Worm (Caenorhabditis elegans) whole organism, young adult: ENCODE data around the gene F37A8.1.

Source experiments
- C06A6.2 ChIP-seq: fragments of 200-800 bp; sonication (Bioruptor generic); conservative IDR thresholded peaks from 2 replicates; pipeline ENCODE4 v1.3.6; 2022; ENCODE audit warnings: missing genetic modification characterization, missing compliant biosample characterization
- F10E7.11 ChIP-seq: sonication (generic microtip); optimal IDR thresholded peaks from 2 replicates; lab custom pipeline; 2017; ENCODE audit warnings: mild to moderate bottlenecking, missing genetic modification characterization, moderate library complexity, missing compliant biosample characterization
- F23B12.7 ChIP-seq: sonication (generic microtip); optimal IDR thresholded peaks from 2 replicates; lab custom pipeline; 2017; ENCODE audit warnings: missing genetic modification characterization, mild to moderate bottlenecking, missing compliant biosample characterization, antibody characterized with exemption, moderate library complexity; ENCODE audit not compliant: insufficient read depth
- K11D2.4 ChIP-seq: fragments of 200-800 bp; sonication (Bioruptor generic); IDR thresholded peaks from 2 replicates; pipeline ENCODE4 v1.3.6; 2022; ENCODE audit warnings: missing genetic modification reagents, missing genetic modification characterization, missing compliant biosample characterization
- Y95B8A.8 ChIP-seq: fragments of 200-800 bp; sonication (Bioruptor generic); IDR thresholded peaks from 2 replicates; pipeline ENCODE4 v1.3.6; 2022; ENCODE audit warnings: missing genetic modification reagents, missing genetic modification characterization, missing compliant biosample characterization
- ama-1 ChIP-seq, 3 experiments: fragments of 150-350 bp in 1 of 3; sonication (generic microtip) in 2 of 3; optimal IDR thresholded peaks; 2 replicates each; lab custom pipeline; 2014 to 2018; ENCODE audit warnings: missing biosample characterization in 2 of 3, missing genetic modification characterization in 2 of 3, missing genetic modification reagents in 2 of 3
- attf-5 ChIP-seq: fragments of 200-800 bp; sonication (Bioruptor generic); optimal IDR thresholded peaks from 2 replicates; lab custom pipeline; 2018; ENCODE audit warnings: mild to moderate bottlenecking, missing genetic modification characterization, missing compliant biosample characterization
- attf-6 ChIP-seq: fragments of 200-800 bp; sonication (Bioruptor generic); IDR thresholded peaks from 2 replicates; pipeline ENCODE4 v1.3.6; 2022; ENCODE audit warnings: missing genetic modification reagents, missing genetic modification characterization, missing compliant biosample characterization
- bed-2 ChIP-seq: fragments of 200-800 bp; sonication (Bioruptor generic); IDR thresholded peaks from 2 replicates; pipeline ENCODE4 v1.3.6; 2022; ENCODE audit warnings: missing genetic modification reagents, missing genetic modification characterization, missing compliant biosample characterization
- ccch-3 ChIP-seq: fragments of 200-800 bp; sonication (Bioruptor generic); optimal IDR thresholded peaks from 2 replicates; lab custom pipeline; 2018; ENCODE audit warnings: mild to moderate bottlenecking, missing genetic modification characterization, missing compliant biosample characterization
- cebp-1 ChIP-seq, 2 experiments: fragments of 200-800 bp in 1 of 2; sonication (Bioruptor generic) in 1 of 2; sonication (generic microtip) in 1 of 2; IDR thresholded peaks in 1 of 2; optimal IDR thresholded peaks in 1 of 2; 2 replicates each; pipeline versions ENCODE4 v1.3.6 to Lab custom; 2017 to 2022; ENCODE audit warnings: missing compliant biosample characterization in 2 of 2, missing genetic modification characterization in 2 of 2, mild to moderate bottlenecking in 1 of 2, missing genetic modification reagents in 1 of 2, moderate library complexity in 1 of 2
- cebp-2 ChIP-seq: fragments of 200-800 bp; sonication (Bioruptor generic); IDR thresholded peaks from 2 replicates; pipeline ENCODE4 v1.3.6; 2022; ENCODE audit warnings: missing genetic modification characterization, missing compliant biosample characterization
- ceh-79 ChIP-seq: sonication (generic microtip); optimal IDR thresholded peaks from 2 replicates; lab custom pipeline; 2017; ENCODE audit warnings: mild to moderate bottlenecking, missing genetic modification characterization, missing compliant biosample characterization
- chd-7 ChIP-seq: sonication (generic microtip); optimal IDR thresholded peaks from 2 replicates; lab custom pipeline; 2016; ENCODE audit warnings: mild to moderate bottlenecking, missing genetic modification characterization, moderate library complexity, missing compliant biosample characterization
- egl-44 ChIP-seq: fragments of 200-800 bp; sonication (Bioruptor generic); IDR thresholded peaks from 2 replicates; pipeline ENCODE4 v1.3.6; 2022; ENCODE audit warnings: missing genetic modification reagents, missing genetic modification characterization, missing compliant biosample characterization
- ekl-4 ChIP-seq: fragments of 200-800 bp; sonication (Bioruptor generic); IDR thresholded peaks from 2 replicates; pipeline ENCODE4 v1.3.6; 2022; ENCODE audit warnings: missing genetic modification reagents, missing genetic modification characterization, missing compliant biosample characterization
- gei-17 ChIP-seq: fragments of 200-800 bp; sonication (Bioruptor generic); optimal IDR thresholded peaks from 2 replicates; lab custom pipeline; 2018; ENCODE audit warnings: mild to moderate bottlenecking, missing genetic modification characterization, missing compliant biosample characterization
- hmg-1.2 ChIP-seq: fragments of 200-800 bp; sonication (Bioruptor generic); IDR thresholded peaks from 2 replicates; pipeline ENCODE4 v1.3.6; 2022; ENCODE audit warnings: missing genetic modification reagents, missing genetic modification characterization, missing compliant biosample characterization
- hrde-1 ChIP-seq: sonication (generic microtip); optimal IDR thresholded peaks from 2 replicates; lab custom pipeline; 2016; ENCODE audit warnings: missing genetic modification characterization, mild to moderate bottlenecking, missing compliant biosample characterization, moderate library complexity, missing genotype, missing genetic modification reagents, borderline replicate concordance
- hsf-1 ChIP-seq: fragments of 200-800 bp; sonication (Bioruptor generic); IDR thresholded peaks from 2 replicates; pipeline ENCODE4 v1.3.6; 2022; ENCODE audit warnings: missing genetic modification reagents, missing genetic modification characterization, missing compliant biosample characterization
- lsl-1 ChIP-seq: fragments of 200-800 bp; sonication (Bioruptor generic); optimal IDR thresholded peaks from 2 replicates; lab custom pipeline; 2018; ENCODE audit warnings: mild to moderate bottlenecking, missing genetic modification characterization, moderate library complexity, missing compliant biosample characterization
- nfya-1 ChIP-seq: sonication (generic microtip); optimal IDR thresholded peaks from 2 replicates; lab custom pipeline; 2017; ENCODE audit warnings: antibody characterized with exemption, missing compliant biosample characterization, missing genetic modification characterization, borderline replicate concordance; ENCODE audit not compliant: insufficient read depth
- nfya-2 ChIP-seq: fragments of 200-800 bp; sonication (Bioruptor generic); IDR thresholded peaks from 2 replicates; pipeline ENCODE4 v1.3.6; 2022; ENCODE audit warnings: missing genetic modification reagents, missing genetic modification characterization, missing compliant biosample characterization
- nfyb-1 ChIP-seq: fragments of 200-800 bp; sonication (Bioruptor generic); IDR thresholded peaks from 2 replicates; pipeline ENCODE4 v1.3.6; 2022; ENCODE audit warnings: missing genetic modification reagents, missing genetic modification characterization, missing compliant biosample characterization
- rcor-1 ChIP-seq: fragments of 200-800 bp; sonication (Bioruptor generic); IDR thresholded peaks from 2 replicates; pipeline ENCODE4 v1.3.6; 2022; ENCODE audit warnings: missing genetic modification reagents, missing genetic modification characterization, missing compliant biosample characterization
- snpc-1.1 ChIP-seq: sonication (generic microtip); optimal IDR thresholded peaks from 2 replicates; lab custom pipeline; 2017; ENCODE audit warnings: missing genetic modification characterization, mild to moderate bottlenecking, missing compliant biosample characterization, antibody characterized with exemption, moderate library complexity, missing genotype, missing genetic modification reagents; ENCODE audit not compliant: insufficient read depth
- snpc-4 ChIP-seq, 5 experiments: fragments of 150-350 bp in 1 of 5; sonication (generic microtip) in 4 of 5; optimal IDR thresholded peaks; 2 replicates each; lab custom pipeline; 2014 to 2018; ENCODE audit warnings: missing genetic modification characterization in 5 of 5, missing biosample characterization in 3 of 5, antibody characterized with exemption in 2 of 5, mild to moderate bottlenecking in 2 of 5, missing compliant biosample characterization in 2 of 5, missing genotype in 2 of 5, moderate library complexity in 2 of 5, missing genetic modification reagents in 1 of 5
- somi-1 ChIP-seq: fragments of 200-800 bp; sonication (Bioruptor generic); optimal IDR thresholded peaks from 2 replicates; lab custom pipeline; 2018; ENCODE audit warnings: mild to moderate bottlenecking, missing genetic modification characterization, missing compliant biosample characterization
- tlf-1 ChIP-seq: fragments of 200-800 bp; sonication (Bioruptor generic); optimal IDR thresholded peaks from 2 replicates; lab custom pipeline; 2018; ENCODE audit warnings: mild to moderate bottlenecking, missing genetic modification characterization, missing compliant biosample characterization
- ztf-22 ChIP-seq: fragments of 200-800 bp; sonication (Bioruptor generic); optimal IDR thresholded peaks from 2 replicates; lab custom pipeline; 2018; ENCODE audit warnings: mild to moderate bottlenecking, missing genetic modification characterization, moderate library complexity, missing compliant biosample characterization
- ztf-26 ChIP-seq: sonication (generic microtip); optimal IDR thresholded peaks from 2 replicates; lab custom pipeline; 2017; ENCODE audit warnings: missing genetic modification characterization, missing compliant biosample characterization
- ztf-28 ChIP-seq: fragments of 200-800 bp; sonication (Bioruptor generic); IDR thresholded peaks from 2 replicates; pipeline ENCODE4 v1.3.6; 2022; ENCODE audit warnings: missing genetic modification reagents, missing genetic modification characterization, missing compliant biosample characterization
- ztf-6 ChIP-seq: fragments of 200-800 bp; sonication (Bioruptor generic); IDR thresholded peaks from 2 replicates; pipeline ENCODE4 v1.3.6; 2022; ENCODE audit warnings: missing genetic modification reagents, missing genetic modification characterization, missing compliant biosample characterization

Gene F37A8.1

DNA sequence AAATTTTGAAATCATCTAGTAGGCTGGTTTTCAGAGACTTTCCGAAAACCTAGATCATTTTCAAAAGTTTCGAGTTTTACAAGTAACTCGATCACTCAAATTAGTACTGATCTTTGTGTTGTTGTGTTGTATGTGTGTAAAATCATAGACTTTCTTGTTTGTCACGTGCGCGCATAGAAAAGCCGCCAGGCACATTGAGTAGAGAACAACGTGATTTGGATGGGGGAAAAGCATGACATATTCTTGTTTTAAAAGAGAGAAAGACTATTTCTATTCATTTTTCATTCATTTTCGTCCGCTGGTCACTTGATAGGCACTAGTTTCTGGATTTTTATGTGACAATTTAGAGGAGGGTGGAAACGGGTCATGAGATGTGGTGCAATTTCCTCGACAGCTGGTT, 26.0 kb downstream of the F37A8.1 start:
- TF ChIP-seq F10E7.11 (tag; lab: Kevin White, UChicago) (no peak), cebp-1 (GFP tag; IDR thresholded peaks at IDR 0.05; lab: Robert Waterston, UW) (no peak), cebp-1 (tag; optimal IDR thresholded peaks at IDR 0.05; lab: Kevin White, UChicago) (peak; percentile 36), ama-1 (optimal IDR thresholded peaks at IDR 0.05; lab: Kevin White, UChicago) (peak; percentile 23), ama-1 (GFP tag; optimal IDR thresholded peaks at IDR 0.05; lab: Kevin White, UChicago) (no peak), somi-1 (GFP tag; lab: Kevin White, UChicago) (peak; percentile 49), C06A6.2 (GFP tag; lab: Robert Waterston, UW) (0 out of 2 replicates have a peak, but pooled peaks have one; percentile 11)

DNA sequence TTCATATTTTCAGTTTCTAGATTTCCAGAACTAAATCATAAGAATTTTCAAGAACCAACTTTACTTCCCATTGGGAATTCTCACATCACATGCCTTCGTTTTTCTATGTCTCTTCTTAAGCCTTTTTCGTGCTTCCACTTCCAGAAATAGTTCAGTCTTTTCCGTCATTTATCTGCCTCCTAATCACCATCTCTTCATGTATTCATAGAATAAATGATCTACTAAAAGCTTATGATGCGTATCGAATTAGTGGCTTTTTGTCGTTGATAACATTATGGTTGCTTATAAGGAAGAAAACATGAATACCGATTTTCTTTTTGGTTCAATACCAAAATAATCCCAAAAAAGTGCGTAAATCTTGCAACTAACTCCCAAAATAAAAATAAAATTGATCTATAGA, 26.6 kb downstream of the F37A8.1 start:
- TF ChIP-seq bed-2 (GFP tag; lab: Robert Waterston, UW) (no peak), nfya-2 (GFP tag; lab: Robert Waterston, UW) (no peak), lsl-1 (no peak), snpc-4 (GFP tag; optimal IDR thresholded peaks at IDR 0.05; lab: Kevin White, UChicago) (no peak), snpc-4 (tag; optimal IDR thresholded peaks at IDR 0.05; lab: Kevin White, UChicago) (no peak), K11D2.4 (GFP tag; lab: Robert Waterston, UW) (no peak), rcor-1 (GFP tag; lab: Robert Waterston, UW) (no peak), cebp-1 (GFP tag; IDR thresholded peaks at IDR 0.05; lab: Robert Waterston, UW) (no peak), cebp-1 (tag; optimal IDR thresholded peaks at IDR 0.05; lab: Kevin White, UChicago) (no peak), egl-44 (GFP tag; lab: Robert Waterston, UW) (no peak), snpc-1.1 (no peak), ama-1 (optimal IDR thresholded peaks at IDR 0.05; lab: Kevin White, UChicago) (no peak), ama-1 (GFP tag; optimal IDR thresholded peaks at IDR 0.05; lab: Kevin White, UChicago) (no peak), tlf-1 (GFP tag; lab: Kevin White, UChicago) (no peak), F23B12.7 (tag; lab: Kevin White, UChicago) (no peak), ztf-22 (no peak), ccch-3 (no peak), ztf-26 (no peak), hrde-1 (tag; lab: Kevin White, UChicago) (no peak)

DNA sequence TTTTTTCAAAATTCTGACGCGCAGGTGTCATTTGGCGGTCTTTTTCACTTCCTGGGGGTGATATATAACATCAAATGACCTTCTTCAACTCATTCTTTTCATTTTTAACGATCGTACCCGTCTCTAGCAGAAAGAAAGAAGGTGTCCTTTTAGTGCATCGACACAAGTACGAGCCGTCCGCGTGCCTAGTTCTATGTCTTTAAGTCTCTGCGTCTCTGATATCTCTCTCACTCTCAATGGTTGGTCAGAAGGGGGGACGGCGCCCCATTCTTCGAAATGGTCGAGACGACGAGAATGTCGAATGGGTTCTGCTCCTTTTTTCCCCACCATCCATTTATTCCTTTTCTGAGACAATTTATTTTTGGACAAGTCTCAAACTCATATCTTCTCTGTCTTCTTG, 27.4 kb downstream of the F37A8.1 start:
- no peak for TF ChIP-seq nfya-1 (tag; lab: Kevin White, UChicago)
- 0 out of 2 replicates have a peak, but pooled peaks have one; percentile 24 for TF ChIP-seq ztf-28 (GFP tag; lab: Robert Waterston, UW)
- 0 out of 2 replicates have a peak, but pooled peaks have one; percentile 13 for TF ChIP-seq Y95B8A.8
- peak; percentile 63; the same call in 1 of the 2 replicates for TF ChIP-seq hmg-1.2 (GFP tag; lab: Robert Waterston, UW)

DNA sequence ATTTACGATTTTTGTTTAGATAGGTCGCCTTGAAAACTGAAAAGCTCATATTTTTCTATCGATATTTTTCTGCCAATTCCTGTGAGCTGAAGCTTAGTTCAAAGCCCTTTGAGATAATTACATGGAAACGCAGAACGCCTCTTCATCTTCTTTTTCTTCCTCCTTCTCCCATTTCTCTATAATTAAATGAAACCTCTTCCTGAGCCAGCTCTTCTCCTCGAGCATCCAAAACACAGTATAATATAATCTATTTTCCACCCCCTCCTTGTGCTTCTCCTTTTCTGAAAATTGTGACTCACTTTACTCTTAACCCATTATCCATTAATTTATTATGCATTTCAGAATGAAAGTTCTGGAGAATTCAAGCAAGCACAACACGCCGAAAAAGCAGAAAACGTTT, 28.1 kb downstream of the F37A8.1 start, which contains the start of gene F37A8.5:
Gene F37A8.5 (plus strand): TSS at position 332 of the 400 bp plus-strand sequence.
- no peak for TF ChIP-seq ztf-6 (GFP tag; lab: Robert Waterston, UW)
- TF ChIP-seq gei-17 (GFP tag; lab: Kevin White, UChicago) = no peak
- TF ChIP-seq cebp-2 (GFP tag; lab: Robert Waterston, UW) = no peak
- no peak for TF ChIP-seq attf-5 (GFP tag; lab: Kevin White, UChicago)

DNA sequence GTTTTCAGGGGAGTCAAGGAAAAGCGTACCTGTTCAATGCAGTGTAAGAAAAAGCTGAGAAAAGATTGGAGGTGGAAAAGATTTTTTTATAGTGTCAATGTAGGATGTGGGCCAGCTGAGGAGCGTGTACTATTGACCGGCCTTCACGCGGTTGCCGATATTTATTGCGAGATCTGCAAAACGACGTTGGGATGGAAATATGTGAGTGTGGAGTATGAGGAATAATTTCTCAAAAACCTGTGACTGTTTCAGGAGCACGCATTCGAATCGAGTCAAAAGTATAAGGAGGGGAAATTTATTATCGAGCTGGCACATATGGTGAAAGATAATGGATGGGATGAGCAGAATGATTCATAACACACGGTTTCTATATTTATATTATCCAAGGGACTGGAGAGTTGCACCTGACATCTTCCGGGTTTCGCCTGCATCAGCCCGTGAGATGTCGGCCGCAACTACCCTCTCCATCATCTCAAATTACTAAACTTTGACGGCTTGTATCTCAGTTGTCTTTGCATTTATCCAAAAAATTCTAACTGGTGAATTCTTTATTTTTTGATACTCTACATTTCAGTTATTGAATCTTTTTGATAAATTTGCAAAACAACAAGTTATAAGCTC, 29.0 kb downstream of the F37A8.1 start:
- TF ChIP-seq attf-6 (GFP tag; lab: Robert Waterston, UW) = 0 out of 2 replicates have a peak, but pooled peaks have one; percentile 21
- TF ChIP-seq hsf-1 = no peak
- peak; percentile 20 for TF ChIP-seq snpc-1.1
- no peak for TF ChIP-seq ceh-79
- TF ChIP-seq nfyb-1 (GFP tag; lab: Robert Waterston, UW) = 0 out of 2 replicates have a peak, but pooled peaks have one; percentile 27
- TF ChIP-seq ama-1 (optimal IDR thresholded peaks at IDR 0.05; lab: Kevin White, UChicago) = peak; percentile 32
- TF ChIP-seq ama-1 (GFP tag; optimal IDR thresholded peaks at IDR 0.05; lab: Kevin White, UChicago) = no peak
- peak; percentile 44 for TF ChIP-seq chd-7 (tag; lab: Kevin White, UChicago)
- TF ChIP-seq snpc-4 (GFP tag; optimal IDR thresholded peaks at IDR 0.05; lab: Kevin White, UChicago) = peak; percentile 51
- peak; percentile 35 to 78 (median 53) for TF ChIP-seq snpc-4 (tag; optimal IDR thresholded peaks at IDR 0.05; lab: Kevin White, UChicago)
- no peak for TF ChIP-seq ekl-4 (GFP tag; lab: Robert Waterston, UW)
